Worm (Caenorhabditis elegans): ENCODE measurements around the gene his-48.

ce11 chrIV:11316106-11316505 is 8.4 kb upstream of the his-48 start:
- TF ChIP-seq ama-1 (optimal IDR thresholded peaks at IDR 0.05): no peak
- no peak for TF ChIP-seq tbx-11 (GFP tag; IDR thresholded peaks at IDR 0.05)
- TF ChIP-seq ets-7 (tag; optimal IDR thresholded peaks at IDR 0.05): no peak
- TF ChIP-seq pes-1 (GFP tag; IDR thresholded peaks at IDR 0.05): no peak
- TF ChIP-seq F13C5.2 (tag; optimal IDR thresholded peaks at IDR 0.05): no peak
- no peak for TF ChIP-seq tra-4 (tag; optimal IDR thresholded peaks at IDR 0.05)
- TF ChIP-seq aly-1 (tag; optimal IDR thresholded peaks at IDR 0.05): no peak
- TF ChIP-seq sea-1 (GFP tag; conservative IDR thresholded peaks at IDR 0.05): no peak
- no peak for TF ChIP-seq hmg-4 (GFP tag; optimal IDR thresholded peaks at IDR 0.05)
